Worm (Caenorhabditis elegans) whole organism, young adult: ENCODE data around the gene W03B1.3.

Experiments
- B0019.2 ChIP-seq: fragments of 200-800 bp; sonication (Bioruptor generic); conservative IDR thresholded peaks from 2 replicates; pipeline ENCODE4 v1.3.6; 2022; ENCODE audit warnings: missing genetic modification reagents, missing genetic modification characterization, missing compliant biosample characterization
- D2030.7 ChIP-seq: fragments of 200-800 bp; sonication (Bioruptor generic); IDR thresholded peaks from 2 replicates; pipeline ENCODE4 v1.3.6; 2022; ENCODE audit warnings: missing genetic modification reagents, missing genetic modification characterization, missing compliant biosample characterization
- F22D6.2 ChIP-seq: sonication (generic microtip); optimal IDR thresholded peaks from 2 replicates; lab custom pipeline; 2016; ENCODE audit warnings: mild to moderate bottlenecking, missing genetic modification characterization, missing compliant biosample characterization
- F23B12.7 ChIP-seq: sonication (generic microtip); optimal IDR thresholded peaks from 2 replicates; lab custom pipeline; 2017; ENCODE audit warnings: missing genetic modification characterization, mild to moderate bottlenecking, missing compliant biosample characterization, antibody characterized with exemption, moderate library complexity; ENCODE audit not compliant: insufficient read depth
- F33H1.4 ChIP-seq: fragments of 200-800 bp; sonication (Bioruptor generic); IDR thresholded peaks from 2 replicates; pipeline ENCODE4 v1.3.6; 2022; ENCODE audit warnings: missing genetic modification reagents, missing genetic modification characterization, missing compliant biosample characterization
- F49E8.2 ChIP-seq: sonication (generic microtip); optimal IDR thresholded peaks from 3 replicates; lab custom pipeline; 2017; ENCODE audit warnings: missing genetic modification characterization, mild to moderate bottlenecking, missing compliant biosample characterization, antibody characterized with exemption, moderate library complexity; ENCODE audit not compliant: insufficient read depth
- F57C9.4 ChIP-seq: sonication (generic microtip); optimal IDR thresholded peaks from 2 replicates; lab custom pipeline; 2017; ENCODE audit warnings: mild to moderate bottlenecking, missing genetic modification characterization, missing compliant biosample characterization
- Y53G8AR.9 ChIP-seq: fragments of 200-800 bp; sonication (Bioruptor generic); conservative IDR thresholded peaks from 2 replicates; pipeline ENCODE4 v1.3.6; 2022; ENCODE audit warnings: missing genetic modification reagents, missing genetic modification characterization, missing compliant biosample characterization
- aptf-2 ChIP-seq: fragments of 200-800 bp; sonication (Bioruptor generic); conservative IDR thresholded peaks from 2 replicates; pipeline ENCODE4 v1.3.6; 2022; ENCODE audit warnings: missing genetic modification reagents, missing genetic modification characterization, missing compliant biosample characterization
- attf-3 ChIP-seq: fragments of 200-800 bp; sonication (Bioruptor generic); conservative IDR thresholded peaks from 2 replicates; pipeline ENCODE4 v1.3.6; 2022; ENCODE audit warnings: missing genetic modification reagents, missing genetic modification characterization, missing compliant biosample characterization
- attf-5 ChIP-seq: fragments of 200-800 bp; sonication (Bioruptor generic); optimal IDR thresholded peaks from 2 replicates; lab custom pipeline; 2018; ENCODE audit warnings: mild to moderate bottlenecking, missing genetic modification characterization, missing compliant biosample characterization
- attf-6 ChIP-seq: fragments of 200-800 bp; sonication (Bioruptor generic); IDR thresholded peaks from 2 replicates; pipeline ENCODE4 v1.3.6; 2022; ENCODE audit warnings: missing genetic modification reagents, missing genetic modification characterization, missing compliant biosample characterization
- bed-1 ChIP-seq: fragments of 200-800 bp; sonication (Bioruptor generic); IDR thresholded peaks from 2 replicates; pipeline ENCODE4 v1.3.6; 2022; ENCODE audit warnings: missing genetic modification reagents, missing genetic modification characterization, missing compliant biosample characterization
- ccch-3 ChIP-seq: fragments of 200-800 bp; sonication (Bioruptor generic); optimal IDR thresholded peaks from 2 replicates; lab custom pipeline; 2018; ENCODE audit warnings: mild to moderate bottlenecking, missing genetic modification characterization, missing compliant biosample characterization
- cebp-1 ChIP-seq, 2 experiments: fragments of 200-800 bp in 1 of 2; sonication (Bioruptor generic) in 1 of 2; sonication (generic microtip) in 1 of 2; IDR thresholded peaks in 1 of 2; optimal IDR thresholded peaks in 1 of 2; 2 replicates each; pipeline versions ENCODE4 v1.3.6 to Lab custom; 2017 to 2022; ENCODE audit warnings: missing compliant biosample characterization in 2 of 2, missing genetic modification characterization in 2 of 2, mild to moderate bottlenecking in 1 of 2, missing genetic modification reagents in 1 of 2, moderate library complexity in 1 of 2
- dpl-1 ChIP-seq: fragments of 150-350 bp; optimal IDR thresholded peaks from 2 replicates; lab custom pipeline; 2014; ENCODE audit warnings: missing biosample characterization, missing genetic modification reagents, missing genetic modification characterization
- efl-1 ChIP-seq: fragments of 150-350 bp; optimal IDR thresholded peaks from 2 replicates; lab custom pipeline; 2014; ENCODE audit warnings: missing biosample characterization, missing genetic modification reagents, missing genetic modification characterization
- egrh-3 ChIP-seq: fragments of 200-800 bp; sonication (Bioruptor generic); IDR thresholded peaks from 2 replicates; pipeline ENCODE4 v1.3.6; 2022; ENCODE audit warnings: missing genetic modification reagents, missing genetic modification characterization, missing compliant biosample characterization
- him-1 ChIP-seq: sonication (generic microtip); optimal IDR thresholded peaks from 2 replicates; lab custom pipeline; 2016; ENCODE audit warnings: missing genotype, missing genetic modification reagents, missing genetic modification characterization, missing compliant biosample characterization
- hlh-12 ChIP-seq: sonication (generic microtip); optimal IDR thresholded peaks from 2 replicates; lab custom pipeline; 2016; ENCODE audit warnings: missing genetic modification characterization, missing compliant biosample characterization
- hsf-1 ChIP-seq: fragments of 200-800 bp; sonication (Bioruptor generic); IDR thresholded peaks from 2 replicates; pipeline ENCODE4 v1.3.6; 2022; ENCODE audit warnings: missing genetic modification reagents, missing genetic modification characterization, missing compliant biosample characterization
- lin-54 ChIP-seq: fragments of 200-800 bp; sonication (Bioruptor generic); optimal IDR thresholded peaks from 2 replicates; lab custom pipeline; 2018; ENCODE audit warnings: mild to moderate bottlenecking, missing genetic modification characterization, missing compliant biosample characterization
- lsl-1 ChIP-seq: fragments of 200-800 bp; sonication (Bioruptor generic); optimal IDR thresholded peaks from 2 replicates; lab custom pipeline; 2018; ENCODE audit warnings: mild to moderate bottlenecking, missing genetic modification characterization, moderate library complexity, missing compliant biosample characterization
- madf-6 ChIP-seq: fragments of 200-800 bp; sonication (Bioruptor generic); IDR thresholded peaks from 2 replicates; pipeline ENCODE4 v1.3.6; 2022; ENCODE audit warnings: missing genetic modification reagents, missing genetic modification characterization, missing compliant biosample characterization
- madf-8 ChIP-seq: fragments of 200-800 bp; sonication (Bioruptor generic); conservative IDR thresholded peaks from 2 replicates; pipeline ENCODE4 v1.3.6; 2022; ENCODE audit warnings: missing genetic modification reagents, missing genetic modification characterization, missing compliant biosample characterization
- mcd-1 ChIP-seq: fragments of 200-800 bp; sonication (Bioruptor generic); IDR thresholded peaks from 2 replicates; pipeline ENCODE4 v1.3.6; 2022; ENCODE audit warnings: missing genetic modification reagents, missing genetic modification characterization, missing compliant biosample characterization
- nhr-120 ChIP-seq: fragments of 200-800 bp; sonication (Bioruptor generic); IDR thresholded peaks from 2 replicates; pipeline ENCODE4 v1.3.6; 2022; ENCODE audit warnings: missing genetic modification characterization, missing compliant biosample characterization
- nhr-80 ChIP-seq: sonication (generic microtip); optimal IDR thresholded peaks from 2 replicates; lab custom pipeline; 2016; ENCODE audit warnings: missing genetic modification characterization, missing compliant biosample characterization
- pbrm-1 ChIP-seq: fragments of 200-800 bp; sonication (Bioruptor generic); IDR thresholded peaks from 2 replicates; pipeline ENCODE4 v1.3.6; 2022; ENCODE audit warnings: missing genetic modification reagents, missing genetic modification characterization, missing compliant biosample characterization
- rpc-1 ChIP-seq, 2 experiments: fragments of 150-350 bp in 1 of 2; sonication (generic microtip) in 1 of 2; optimal IDR thresholded peaks; 2 replicates each; lab custom pipeline; 2014 to 2018; ENCODE audit warnings: missing biosample characterization in 1 of 2, missing genetic modification characterization in 1 of 2, missing genetic modification reagents in 1 of 2, missing genotype in 1 of 2
- sdz-38 ChIP-seq: sonication (generic microtip); optimal IDR thresholded peaks from 2 replicates; lab custom pipeline; 2016; ENCODE audit warnings: missing genotype, missing genetic modification characterization, missing compliant biosample characterization
- snpc-1.1 ChIP-seq: sonication (generic microtip); optimal IDR thresholded peaks from 2 replicates; lab custom pipeline; 2017; ENCODE audit warnings: missing genetic modification characterization, mild to moderate bottlenecking, missing compliant biosample characterization, antibody characterized with exemption, moderate library complexity, missing genotype, missing genetic modification reagents; ENCODE audit not compliant: insufficient read depth
- tbp1 ChIP-seq: fragments of 200-800 bp; sonication (Bioruptor generic); optimal IDR thresholded peaks from 2 replicates; lab custom pipeline; 2018; ENCODE audit warnings: mild to moderate bottlenecking, missing genetic modification characterization, missing compliant biosample characterization
- zfh-2 ChIP-seq: fragments of 200-800 bp; sonication (Bioruptor generic); conservative IDR thresholded peaks from 2 replicates; pipeline ENCODE4 v1.3.6; 2022; ENCODE audit warnings: missing genetic modification reagents, missing genetic modification characterization, missing compliant biosample characterization
- ztf-18 ChIP-seq: sonication (generic microtip); optimal IDR thresholded peaks from 2 replicates; lab custom pipeline; 2016; ENCODE audit warnings: missing genotype, mild to moderate bottlenecking, missing genetic modification characterization, missing compliant biosample characterization
- ztf-3 ChIP-seq: fragments of 200-800 bp; sonication (Bioruptor generic); optimal IDR thresholded peaks from 2 replicates; lab custom pipeline; 2018; ENCODE audit warnings: mild to moderate bottlenecking, missing genetic modification characterization, missing compliant biosample characterization
- ztf-6 ChIP-seq: fragments of 200-800 bp; sonication (Bioruptor generic); IDR thresholded peaks from 2 replicates; pipeline ENCODE4 v1.3.6; 2022; ENCODE audit warnings: missing genetic modification reagents, missing genetic modification characterization, missing compliant biosample characterization

The W03B1.3 gene

ce11 chrIV:4313144-4313543, 22.9 kb downstream of the W03B1.3 start:
- TF ChIP-seq zfh-2 (GFP tag; lab: Robert Waterston, UW) (0 out of 2 replicates have a peak, but pooled peaks have one; percentile 22), attf-6 (GFP tag; lab: Robert Waterston, UW) (0 out of 2 replicates have a peak, but pooled peaks have one; percentile 11), egrh-3 (GFP tag; lab: Robert Waterston, UW) (peak; percentile 84)

- peak; percentile 77 for TF ChIP-seq egrh-3 (GFP tag; lab: Robert Waterston, UW)
Measured at ce11 chrIV:4312394-4312793, 23.6 kb downstream of the W03B1.3 start.

ce11 chrIV:4307227-4307946, 28.7 kb downstream of the W03B1.3 start, which contains the start of gene set-9:
Gene set-9, plus strand, starts transcription at chrIV:4307896.
- TF ChIP-seq efl-1 (GFP tag; lab: Kevin White, UChicago) (peak; percentile 73), hsf-1 (GFP tag; lab: Robert Waterston, UW) (peak; percentile 92), madf-8 (GFP tag; lab: Robert Waterston, UW) (peak; percentile 39; the same call in 1 of the 2 replicates), ztf-3 (GFP tag; lab: Kevin White, UChicago) (no peak), F33H1.4 (GFP tag; lab: Robert Waterston, UW) (0 out of 2 replicates have a peak, but pooled peaks have one; percentile 24), dpl-1 (GFP tag; lab: Kevin White, UChicago) (peak; percentile 8), Y53G8AR.9 (GFP tag; lab: Robert Waterston, UW) (no peak), F49E8.2 (tag; lab: Kevin White, UChicago) (peak; percentile 60), lsl-1 (GFP tag; lab: Kevin White, UChicago) (peak; percentile 85), pbrm-1 (GFP tag; lab: Robert Waterston, UW) (0 out of 2 replicates have a peak, but pooled peaks have one; percentile 13), bed-1 (GFP tag; lab: Robert Waterston, UW) (no peak), F23B12.7 (tag; lab: Kevin White, UChicago) (no peak), lin-54 (peak; percentile 15), cebp-1 (GFP tag; IDR thresholded peaks at IDR 0.05; lab: Robert Waterston, UW) (no peak), cebp-1 (tag; optimal IDR thresholded peaks at IDR 0.05; lab: Kevin White, UChicago) (peak; percentile 6), madf-6 (peak; percentile 57), ccch-3 (GFP tag; lab: Kevin White, UChicago) (no peak), rpc-1 (optimal IDR thresholded peaks at IDR 0.05; lab: Kevin White, UChicago) (no peak), rpc-1 (tag; optimal IDR thresholded peaks at IDR 0.05; lab: Kevin White, UChicago) (no peak), snpc-1.1 (tag; lab: Kevin White, UChicago) (peak; percentile 4)

ce11 chrIV:4306317-4306716, 29.7 kb downstream of the W03B1.3 start:
- TF ChIP-seq sdz-38 (tag; lab: Kevin White, UChicago) = no peak
- TF ChIP-seq tbp1 (GFP tag; lab: Kevin White, UChicago) = no peak
- no peak for TF ChIP-seq him-1 (tag; lab: Kevin White, UChicago)
- no peak for TF ChIP-seq hsf-1 (GFP tag; lab: Robert Waterston, UW)
- no peak for TF ChIP-seq nhr-120
- no peak for TF ChIP-seq ztf-6
- no peak for TF ChIP-seq attf-3
- no peak for TF ChIP-seq ztf-18 (tag; lab: Kevin White, UChicago)
- no peak for TF ChIP-seq F22D6.2 (tag; lab: Kevin White, UChicago)
- TF ChIP-seq D2030.7 (GFP tag; lab: Robert Waterston, UW) = no peak
- TF ChIP-seq attf-5 (GFP tag; lab: Kevin White, UChicago) = no peak
- no peak for TF ChIP-seq aptf-2 (GFP tag; lab: Robert Waterston, UW)
- TF ChIP-seq bed-1 (GFP tag; lab: Robert Waterston, UW) = no peak
- no peak for TF ChIP-seq B0019.2 (GFP tag; lab: Robert Waterston, UW)
- no peak for TF ChIP-seq F57C9.4 (tag; lab: Kevin White, UChicago)
- no peak for TF ChIP-seq nhr-80 (tag; lab: Kevin White, UChicago)
- no peak for TF ChIP-seq mcd-1 (GFP tag; lab: Robert Waterston, UW)
- no peak for TF ChIP-seq hlh-12 (tag; lab: Kevin White, UChicago)
